Worm (Caenorhabditis elegans) whole organism, young adult: ENCODE results near the gene mrpl-36.
A peak's percentile ranks its signal among the peaks of the same experiment; 100 is the strongest.

Experiments
- F39B2.1 ChIP-seq: fragments of 200-800 bp; sonication (Bioruptor generic); IDR thresholded peaks from 2 replicates; pipeline ENCODE4 v1.3.6; 2022; ENCODE audit warnings: missing genetic modification reagents, missing genetic modification characterization, missing compliant biosample characterization
- K11D2.4 ChIP-seq: fragments of 200-800 bp; sonication (Bioruptor generic); IDR thresholded peaks from 2 replicates; pipeline ENCODE4 v1.3.6; 2022; ENCODE audit warnings: missing genetic modification reagents, missing genetic modification characterization, missing compliant biosample characterization
- ceh-27 ChIP-seq: fragments of 200-800 bp; sonication (Bioruptor generic); optimal IDR thresholded peaks from 2 replicates; lab custom pipeline; 2018; ENCODE audit warnings: mild to moderate bottlenecking, missing genetic modification characterization, moderate library complexity, missing compliant biosample characterization
- efl-1 ChIP-seq: fragments of 150-350 bp; optimal IDR thresholded peaks from 2 replicates; lab custom pipeline; 2014; ENCODE audit warnings: missing biosample characterization, missing genetic modification reagents, missing genetic modification characterization
- fkh-3 ChIP-seq: sonication (generic microtip); optimal IDR thresholded peaks from 2 replicates; lab custom pipeline; 2016; ENCODE audit warnings: mild to moderate bottlenecking, missing genetic modification characterization, missing compliant biosample characterization
- hmg-1.2 ChIP-seq: fragments of 200-800 bp; sonication (Bioruptor generic); IDR thresholded peaks from 2 replicates; pipeline ENCODE4 v1.3.6; 2022; ENCODE audit warnings: missing genetic modification reagents, missing genetic modification characterization, missing compliant biosample characterization
- lsl-1 ChIP-seq: fragments of 200-800 bp; sonication (Bioruptor generic); optimal IDR thresholded peaks from 2 replicates; lab custom pipeline; 2018; ENCODE audit warnings: mild to moderate bottlenecking, missing genetic modification characterization, moderate library complexity, missing compliant biosample characterization
- nhr-27 ChIP-seq: fragments of 200-800 bp; sonication (Bioruptor generic); optimal IDR thresholded peaks from 2 replicates; lab custom pipeline; 2018; ENCODE audit warnings: mild to moderate bottlenecking, missing genetic modification characterization, moderate library complexity, missing compliant biosample characterization
- pha-4 ChIP-seq: fragments of 150-350 bp; sonication (generic microtip); optimal IDR thresholded peaks from 2 replicates; lab custom pipeline; 2014; ENCODE audit warnings: missing biosample characterization, missing genetic modification reagents, missing genetic modification characterization
- sea-2 ChIP-seq: fragments of 200-800 bp; sonication (Bioruptor generic); IDR thresholded peaks from 2 replicates; pipeline ENCODE4 v1.3.6; 2022; ENCODE audit warnings: missing genetic modification characterization, missing compliant biosample characterization
- snpc-4 ChIP-seq, 5 experiments: fragments of 150-350 bp in 1 of 5; sonication (generic microtip) in 4 of 5; optimal IDR thresholded peaks; 2 replicates each; lab custom pipeline; 2014 to 2018; ENCODE audit warnings: missing genetic modification characterization in 5 of 5, missing biosample characterization in 3 of 5, antibody characterized with exemption in 2 of 5, mild to moderate bottlenecking in 2 of 5, missing compliant biosample characterization in 2 of 5, missing genotype in 2 of 5, moderate library complexity in 2 of 5, missing genetic modification reagents in 1 of 5
- somi-1 ChIP-seq: fragments of 200-800 bp; sonication (Bioruptor generic); optimal IDR thresholded peaks from 2 replicates; lab custom pipeline; 2018; ENCODE audit warnings: mild to moderate bottlenecking, missing genetic modification characterization, missing compliant biosample characterization
- unc-62 ChIP-seq: fragments of 150-350 bp; optimal IDR thresholded peaks from 2 replicates; lab custom pipeline; 2014; ENCODE audit warnings: missing biosample characterization, missing genetic modification reagents, missing genetic modification characterization

- TF ChIP-seq ceh-27 (no peak), unc-62 (no peak), K11D2.4 (peak; percentile 67; the same call in 1 of the 2 replicates), somi-1 (GFP tag; lab: Kevin White, UChicago) (no peak), nhr-27 (tag; lab: Kevin White, UChicago) (no peak), efl-1 (no peak), snpc-4 (GFP tag; optimal IDR thresholded peaks at IDR 0.05; lab: Kevin White, UChicago) (peak; percentile 11), snpc-4 (tag; optimal IDR thresholded peaks at IDR 0.05; lab: Kevin White, UChicago) (peak in 1 of 4 experiments; percentile 41), sea-2 (GFP tag; lab: Robert Waterston, UW) (no peak), hmg-1.2 (GFP tag; lab: Robert Waterston, UW) (0 out of 2 replicates have a peak, but pooled peaks have one; percentile 25), pha-4 (no peak), F39B2.1 (GFP tag; lab: Robert Waterston, UW) (no peak), fkh-3 (tag; lab: Kevin White, UChicago) (no peak), lsl-1 (GFP tag; lab: Kevin White, UChicago) (no peak)
These were observed 21.9 kb downstream of the mrpl-36 start for ce11 chrIII:9826005-9826404.
